Worm (Caenorhabditis elegans) whole organism, early embryonic: ENCODE measurements around the gene C05D11.8.

Experiments used
- B0310.2 ChIP-seq: sonication (generic microtip); optimal IDR thresholded peaks from 2 replicates; lab custom pipeline; 2016; ENCODE audit warnings: mild to moderate bottlenecking, missing genetic modification characterization, missing compliant biosample characterization
- aly-1 ChIP-seq: sonication (generic microtip); optimal IDR thresholded peaks from 2 replicates; lab custom pipeline; 2016; ENCODE audit warnings: missing genetic modification characterization, missing compliant biosample characterization
- ama-1 ChIP-seq: fragments of 150-350 bp; optimal IDR thresholded peaks from 2 replicates; lab custom pipeline; 2014
- ceh-36 ChIP-seq: sonication (generic microtip); optimal IDR thresholded peaks from 2 replicates; lab custom pipeline; 2016; ENCODE audit warnings: missing genetic modification characterization, inconsistent platforms, missing compliant biosample characterization
- ets-7 ChIP-seq: sonication (generic microtip); optimal IDR thresholded peaks from 2 replicates; lab custom pipeline; 2016; ENCODE audit warnings: missing genotype, missing genetic modification characterization, missing compliant biosample characterization
- flt-1 ChIP-seq: fragments of 200-800 bp; sonication (Bioruptor generic); IDR thresholded peaks from 2 replicates; pipeline ENCODE4 v1.3.6; 2022; ENCODE audit warnings: missing genetic modification characterization, missing compliant biosample characterization
- hmbx-1 ChIP-seq: sonication (generic microtip); optimal IDR thresholded peaks from 2 replicates; lab custom pipeline; 2016; ENCODE audit warnings: mild to moderate bottlenecking, missing genetic modification characterization, missing compliant biosample characterization
- scrt-1 ChIP-seq: fragments of 200-800 bp; sonication (Bioruptor generic); IDR thresholded peaks from 2 replicates; pipeline ENCODE4 v1.3.6; 2022; ENCODE audit warnings: missing genetic modification characterization, missing compliant biosample characterization
- tbx-37 ChIP-seq: fragments of 200-800 bp; sonication (Bioruptor generic); conservative IDR thresholded peaks from 2 replicates; pipeline ENCODE4 v1.3.6; 2022; ENCODE audit warnings: missing genetic modification reagents, missing genetic modification characterization, missing compliant biosample characterization

ce11 chrIII:6419409-6419944 is 7.6 kb downstream of the C05D11.8 start, which contains the start of gene atgl-1:
- TF ChIP-seq ama-1 (lab: Kevin White, UChicago) (no peak), scrt-1 (GFP tag; lab: Robert Waterston, UW) (no peak), tbx-37 (GFP tag; lab: Robert Waterston, UW) (no peak), B0310.2 (tag; lab: Kevin White, UChicago) (no peak), aly-1 (tag; lab: Kevin White, UChicago) (no peak), flt-1 (no peak), ceh-36 (tag; lab: Kevin White, UChicago) (no peak), ets-7 (no peak), hmbx-1 (no peak)
